Worm (Caenorhabditis elegans) whole organism, L1 larva: ENCODE results near the gene C55B6.4.

ENCODE experiments used
- aha-1 ChIP-seq: fragments of 150-350 bp; optimal IDR thresholded peaks from 2 replicates; lab custom pipeline; 2014; ENCODE audit warnings: missing biosample characterization, missing genetic modification characterization
- aly-2 ChIP-seq: fragments of 150-350 bp; optimal IDR thresholded peaks from 2 replicates; lab custom pipeline; 2014; ENCODE audit warnings: missing biosample characterization, missing genetic modification characterization
- blmp-1 ChIP-seq: fragments of 150-350 bp; optimal IDR thresholded peaks from 2 replicates; lab custom pipeline; 2014; ENCODE audit warnings: missing biosample characterization, missing genetic modification characterization
- efl-1 ChIP-seq, 4 experiments: fragments of 150-350 bp; optimal IDR thresholded peaks in 3 of 4; peaks in 1 of 4; 1 replicate in 1 of 4; 2 replicates in 3 of 4; lab custom pipeline; 2014; ENCODE audit warnings: missing biosample characterization in 2 of 4, missing genetic modification characterization in 2 of 4, missing genetic modification reagents in 2 of 4
- lin-35 ChIP-seq, 2 experiments: fragments of 150-350 bp; optimal IDR thresholded peaks; 2 replicates each; lab custom pipeline; 2014; ENCODE audit warnings: missing biosample characterization in 2 of 2, missing genetic modification characterization in 2 of 2, missing genetic modification reagents in 2 of 2
- pax-3 ChIP-seq: fragments of 200-800 bp; sonication (Bioruptor generic); optimal IDR thresholded peaks from 2 replicates; lab custom pipeline; 2018; ENCODE audit warnings: mild to moderate bottlenecking, missing genetic modification characterization, moderate library complexity, missing compliant biosample characterization
- ztf-11 ChIP-seq, 2 experiments: sonication (generic microtip); optimal IDR thresholded peaks; 2 replicates each; lab custom pipeline; 2016 to 2017; ENCODE audit warnings: missing genetic modification characterization in 2 of 2, missing biosample characterization in 1 of 2, missing compliant biosample characterization in 1 of 2

DNA sequence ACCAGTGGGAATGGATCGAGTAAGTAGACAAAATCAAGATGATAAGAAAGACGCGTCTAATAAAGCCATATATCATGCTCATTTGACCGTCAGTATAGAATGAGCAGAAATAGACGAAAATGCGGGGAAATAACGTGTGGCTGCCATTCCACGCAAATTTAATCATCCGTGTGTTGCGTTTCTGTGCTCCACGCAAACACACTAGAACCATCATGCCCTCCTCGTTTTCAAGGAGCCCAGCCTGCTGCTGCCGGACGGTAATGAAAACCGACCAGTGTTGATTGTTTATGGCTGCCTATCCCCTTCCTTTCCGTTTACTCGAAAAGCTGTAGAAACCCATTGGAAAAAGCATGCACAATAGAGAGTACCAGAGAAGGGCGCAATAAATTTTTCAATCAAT, 32.7 kb upstream of the C55B6.4 start:
- TF ChIP-seq blmp-1 (no peak), ztf-11 (tag; optimal IDR thresholded peaks at IDR 0.05; lab: Kevin White, UChicago) (no peak), pax-3 (tag; lab: Kevin White, UChicago) (no peak), lin-35 (GFP tag; optimal IDR thresholded peaks at IDR 0.05; lab: Kevin White, UChicago) (no peak), aly-2 (tag; lab: Kevin White, UChicago) (no peak), aha-1 (no peak), efl-1 (optimal IDR thresholded peaks at IDR 0.05; lab: Kevin White, UChicago) (no peak), efl-1 (GFP tag; optimal IDR thresholded peaks at IDR 0.05 in 1 of 2; lab: Kevin White, UChicago) (no peak)
